Worm (Caenorhabditis elegans) whole organism, L3 larva: Measurements from ENCODE around the gene cdc-14.

Source experiments
- ama-1 ChIP-seq: fragments of 150-350 bp; optimal IDR thresholded peaks from 2 replicates; lab custom pipeline; 2018
- ceh-16 ChIP-seq: sonication (generic microtip); optimal IDR thresholded peaks from 2 replicates; lab custom pipeline; 2017; ENCODE audit warnings: missing biosample characterization, missing genetic modification characterization
- egl-27 ChIP-seq: sonication (generic microtip); optimal IDR thresholded peaks from 4 replicates; lab custom pipeline; 2017; ENCODE audit warnings: missing biosample characterization, missing genetic modification reagents, missing genetic modification characterization
- elt-2 ChIP-seq: sonication (generic microtip); optimal IDR thresholded peaks from 2 replicates; lab custom pipeline; 2016; ENCODE audit warnings: missing genetic modification reagents, mild to moderate bottlenecking, missing genetic modification characterization, missing compliant biosample characterization
- eor-1 ChIP-seq, 2 experiments: fragments of 150-350 bp; optimal IDR thresholded peaks; 2 replicates each; lab custom pipeline; 2014 to 2018; ENCODE audit warnings: missing biosample characterization in 2 of 2, missing genetic modification characterization in 2 of 2
- mdl-1 ChIP-seq: fragments of 150-350 bp; optimal IDR thresholded peaks from 2 replicates; lab custom pipeline; 2014; ENCODE audit warnings: missing biosample characterization, missing genetic modification characterization
- nfya-1 ChIP-seq: sonication (generic microtip); optimal IDR thresholded peaks from 2 replicates; lab custom pipeline; 2017; ENCODE audit warnings: missing genetic modification characterization, mild to moderate bottlenecking, missing compliant biosample characterization, antibody characterized with exemption, moderate library complexity; ENCODE audit not compliant: insufficient read depth
- nhr-12 ChIP-seq: fragments of 150-350 bp; optimal IDR thresholded peaks from 2 replicates; lab custom pipeline; 2014; ENCODE audit warnings: missing biosample characterization, missing genetic modification characterization
- nhr-76 ChIP-seq: fragments of 150-350 bp; sonication (generic microtip); optimal IDR thresholded peaks from 5 replicates; lab custom pipeline; 2014; ENCODE audit warnings: missing biosample characterization, missing genetic modification characterization
- nhr-77 ChIP-seq: fragments of 150-350 bp; optimal IDR thresholded peaks from 2 replicates; lab custom pipeline; 2014; ENCODE audit warnings: missing biosample characterization, missing genetic modification characterization
- snpc-4 ChIP-seq: fragments of 150-350 bp; optimal IDR thresholded peaks from 2 replicates; lab custom pipeline; 2014; ENCODE audit warnings: missing biosample characterization, missing genetic modification characterization
- unc-39 ChIP-seq: sonication (generic microtip); optimal IDR thresholded peaks from 4 replicates; lab custom pipeline; 2017; ENCODE audit warnings: missing biosample characterization, missing genetic modification characterization
- zag-1 ChIP-seq: fragments of 150-350 bp; optimal IDR thresholded peaks from 2 replicates; lab custom pipeline; 2014; ENCODE audit warnings: missing biosample characterization, missing genetic modification characterization
- ztf-4 ChIP-seq: fragments of 150-350 bp; optimal IDR thresholded peaks from 2 replicates; lab custom pipeline; 2014; ENCODE audit warnings: missing biosample characterization, missing genetic modification characterization

DNA sequence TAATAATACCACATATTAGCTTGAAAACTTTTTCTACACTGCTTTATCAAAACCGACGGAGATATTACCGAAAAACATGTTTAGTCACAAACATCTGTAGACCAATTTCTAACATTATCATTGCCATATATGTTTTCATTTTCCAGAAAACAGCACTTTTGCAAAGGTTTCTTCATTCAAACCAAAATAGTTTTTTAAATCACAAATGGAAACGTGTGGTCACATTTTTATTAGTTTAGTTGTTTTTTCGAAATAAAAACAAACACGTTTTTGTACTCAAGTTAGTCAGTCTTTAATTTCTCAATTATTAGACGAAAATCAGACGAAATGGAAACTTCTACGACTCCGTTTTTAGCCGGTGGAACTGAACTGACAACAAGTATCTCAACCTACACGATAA, 44.8 kb upstream of the cdc-14 start, which contains the start of gene F59E12.3:
- TF ChIP-seq ztf-4 (tag; lab: Kevin White, UChicago), result no peak
- no peak for TF ChIP-seq eor-1 (tag; optimal IDR thresholded peaks at IDR 0.05; lab: Kevin White, UChicago)
- no peak for TF ChIP-seq nhr-77
- TF ChIP-seq ceh-16 (tag; lab: Kevin White, UChicago), result no peak
- TF ChIP-seq nfya-1 (tag; lab: Kevin White, UChicago), result no peak
- no peak for TF ChIP-seq unc-39 (tag; lab: Kevin White, UChicago)
- TF ChIP-seq snpc-4, result no peak
- TF ChIP-seq ama-1 (lab: Kevin White, UChicago), result no peak
- TF ChIP-seq mdl-1 (tag; lab: Kevin White, UChicago), result no peak
- no peak for TF ChIP-seq egl-27 (tag; lab: Kevin White, UChicago)
- no peak for TF ChIP-seq zag-1 (tag; lab: Kevin White, UChicago)
- TF ChIP-seq nhr-12, result no peak
- no peak for TF ChIP-seq elt-2
- no peak for TF ChIP-seq nhr-76 (tag; lab: Kevin White, UChicago)
